Worm (Caenorhabditis elegans) whole organism, L1 larva: ENCODE data around the gene T22F3.8.
A peak's percentile ranks its signal among the peaks of the same experiment; 100 is the strongest.

Experiments used
- C04F5.9 ChIP-seq: sonication (generic microtip); optimal IDR thresholded peaks from 2 replicates; lab custom pipeline; 2016; ENCODE audit warnings: missing genetic modification characterization, missing compliant biosample characterization
- C34B4.2 ChIP-seq: sonication (generic microtip); optimal IDR thresholded peaks from 2 replicates; lab custom pipeline; 2017; ENCODE audit warnings: mild to moderate bottlenecking, missing genetic modification characterization, missing compliant biosample characterization
- aha-1 ChIP-seq: fragments of 150-350 bp; optimal IDR thresholded peaks from 2 replicates; lab custom pipeline; 2014; ENCODE audit warnings: missing biosample characterization, missing genetic modification characterization
- alr-1 ChIP-seq: fragments of 200-800 bp; sonication (Bioruptor generic); optimal IDR thresholded peaks from 2 replicates; lab custom pipeline; 2018; ENCODE audit warnings: borderline replicate concordance, mild to moderate bottlenecking, missing genetic modification characterization, missing compliant biosample characterization
- aly-2 ChIP-seq: fragments of 150-350 bp; optimal IDR thresholded peaks from 2 replicates; lab custom pipeline; 2014; ENCODE audit warnings: missing biosample characterization, missing genetic modification characterization
- ama-1 ChIP-seq: fragments of 150-350 bp; optimal IDR thresholded peaks from 2 replicates; lab custom pipeline; 2014
- blmp-1 ChIP-seq: fragments of 150-350 bp; optimal IDR thresholded peaks from 2 replicates; lab custom pipeline; 2014; ENCODE audit warnings: missing biosample characterization, missing genetic modification characterization
- ceh-82 ChIP-seq, 3 experiments: fragments of 150-350 bp in 1 of 3; sonication (generic microtip) in 2 of 3; optimal IDR thresholded peaks; 2 replicates each; lab custom pipeline; 2014 to 2017; ENCODE audit warnings: missing biosample characterization in 3 of 3, missing genetic modification characterization in 3 of 3
- dpl-1 ChIP-seq, 3 experiments: fragments of 150-350 bp in 2 of 3; sonication (generic microtip) in 1 of 3; optimal IDR thresholded peaks; 2 replicates each; lab custom pipeline; 2014 to 2017; ENCODE audit warnings: missing biosample characterization in 3 of 3, missing genetic modification characterization in 3 of 3, missing genetic modification reagents in 3 of 3
- efl-3 ChIP-seq: fragments of 200-800 bp; sonication (Bioruptor generic); optimal IDR thresholded peaks from 2 replicates; lab custom pipeline; 2018; ENCODE audit warnings: mild to moderate bottlenecking, missing genetic modification characterization, missing compliant biosample characterization
- egl-13 ChIP-seq: sonication (generic microtip); optimal IDR thresholded peaks from 2 replicates; lab custom pipeline; 2016; ENCODE audit warnings: missing genotype, missing genetic modification reagents, missing genetic modification characterization, missing compliant biosample characterization
- egl-27 ChIP-seq, 2 experiments: fragments of 150-350 bp in 1 of 2; sonication (generic microtip); optimal IDR thresholded peaks; 3 replicates each; lab custom pipeline; 2017 to 2018; ENCODE audit warnings: missing biosample characterization in 2 of 2, missing genetic modification characterization in 2 of 2, missing genetic modification reagents in 2 of 2
- ets-5 ChIP-seq: fragments of 200-800 bp; sonication (Bioruptor generic); IDR thresholded peaks from 2 replicates; pipeline ENCODE4 v1.3.6; 2022; ENCODE audit warnings: missing genetic modification characterization, missing compliant biosample characterization
- fkh-4 ChIP-seq: sonication (generic microtip); optimal IDR thresholded peaks from 2 replicates; lab custom pipeline; 2016; ENCODE audit warnings: missing compliant biosample characterization, missing genetic modification characterization, borderline replicate concordance
- grh-1 ChIP-seq: fragments of 200-800 bp; sonication (Bioruptor generic); IDR thresholded peaks from 2 replicates; pipeline ENCODE4 v1.3.6; 2022; ENCODE audit warnings: missing genetic modification reagents, missing genetic modification characterization, missing compliant biosample characterization
- hpl-2 ChIP-seq: fragments of 150-350 bp; optimal IDR thresholded peaks from 2 replicates; lab custom pipeline; 2014; ENCODE audit warnings: missing biosample characterization, missing genetic modification reagents, missing genetic modification characterization
- jun-1 ChIP-seq: fragments of 150-350 bp; optimal IDR thresholded peaks from 2 replicates; lab custom pipeline; 2014; ENCODE audit warnings: missing biosample characterization, missing genetic modification reagents, missing genetic modification characterization
- lin-14 ChIP-seq: fragments of 200-800 bp; sonication (Bioruptor generic); optimal IDR thresholded peaks from 2 replicates; lab custom pipeline; 2018; ENCODE audit warnings: mild to moderate bottlenecking, missing genetic modification characterization, moderate library complexity, missing compliant biosample characterization
- lin-39 ChIP-seq: fragments of 150-350 bp; optimal IDR thresholded peaks from 2 replicates; lab custom pipeline; 2014; ENCODE audit warnings: missing biosample characterization, missing genetic modification reagents, missing genetic modification characterization
- lir-3 ChIP-seq: sonication (generic microtip); optimal IDR thresholded peaks from 2 replicates; lab custom pipeline; 2016; ENCODE audit warnings: mild to moderate bottlenecking, missing genetic modification characterization, moderate library complexity, missing compliant biosample characterization; ENCODE audit not compliant: poor library complexity
- mab-9 ChIP-seq: fragments of 200-800 bp; sonication (Bioruptor generic); IDR thresholded peaks from 2 replicates; pipeline ENCODE4 v1.3.6; 2022; ENCODE audit warnings: missing genetic modification reagents, missing genetic modification characterization, missing compliant biosample characterization
- mef-2 ChIP-seq: fragments of 150-350 bp; optimal IDR thresholded peaks from 2 replicates; lab custom pipeline; 2014; ENCODE audit warnings: missing biosample characterization, missing genetic modification characterization
- mep-1 ChIP-seq: fragments of 150-350 bp; optimal IDR thresholded peaks from 2 replicates; lab custom pipeline; 2014; ENCODE audit warnings: missing biosample characterization, missing genetic modification characterization
- nhr-11 ChIP-seq: fragments of 150-350 bp; optimal IDR thresholded peaks from 2 replicates; lab custom pipeline; 2014; ENCODE audit warnings: missing biosample characterization, missing genetic modification characterization
- nhr-12 ChIP-seq: sonication (generic microtip); optimal IDR thresholded peaks from 2 replicates; lab custom pipeline; 2017; ENCODE audit warnings: missing biosample characterization, missing genetic modification characterization
- nhr-71 ChIP-seq: sonication (generic microtip); optimal IDR thresholded peaks from 2 replicates; lab custom pipeline; 2016; ENCODE audit warnings: mild to moderate bottlenecking, missing genetic modification characterization, moderate library complexity, missing compliant biosample characterization
- nhr-77 ChIP-seq: fragments of 150-350 bp; optimal IDR thresholded peaks from 2 replicates; lab custom pipeline; 2014; ENCODE audit warnings: missing biosample characterization, missing genetic modification characterization
- nhr-85 ChIP-seq: sonication (generic microtip); peaks from one replicate; lab custom pipeline; 2016; ENCODE audit warnings: missing genetic modification characterization, inconsistent platforms, missing compliant biosample characterization
- nhr-90 ChIP-seq: sonication (generic microtip); optimal IDR thresholded peaks from 2 replicates; lab custom pipeline; 2016; ENCODE audit warnings: mild to moderate bottlenecking, missing genetic modification characterization, missing compliant biosample characterization; ENCODE audit not compliant: poor library complexity
- pax-3 ChIP-seq: fragments of 200-800 bp; sonication (Bioruptor generic); optimal IDR thresholded peaks from 2 replicates; lab custom pipeline; 2018; ENCODE audit warnings: mild to moderate bottlenecking, missing genetic modification characterization, moderate library complexity, missing compliant biosample characterization
- pqm-1 ChIP-seq: sonication (generic microtip); optimal IDR thresholded peaks from 3 replicates; lab custom pipeline; 2017; ENCODE audit warnings: missing biosample characterization, missing genetic modification characterization
- sox-4 ChIP-seq: sonication (generic microtip); optimal IDR thresholded peaks from 2 replicates; lab custom pipeline; 2016; ENCODE audit warnings: missing genetic modification characterization, missing compliant biosample characterization
- sup-37 ChIP-seq: fragments of 200-800 bp; sonication (Bioruptor generic); optimal IDR thresholded peaks from 2 replicates; lab custom pipeline; 2018; ENCODE audit warnings: mild to moderate bottlenecking, missing genetic modification characterization, missing compliant biosample characterization
- swsn-7 ChIP-seq: sonication (generic microtip); optimal IDR thresholded peaks from 2 replicates; lab custom pipeline; 2016; ENCODE audit warnings: missing genetic modification characterization, missing compliant biosample characterization
- unc-62 ChIP-seq: fragments of 150-350 bp; optimal IDR thresholded peaks from 2 replicates; lab custom pipeline; 2014; ENCODE audit warnings: missing biosample characterization, missing genetic modification reagents, missing genetic modification characterization
- vab-15 ChIP-seq: sonication (generic microtip); optimal IDR thresholded peaks from 2 replicates; lab custom pipeline; 2017; ENCODE audit warnings: missing genotype, mild to moderate bottlenecking, missing genetic modification characterization, missing compliant biosample characterization
- ztf-4 ChIP-seq: fragments of 150-350 bp; optimal IDR thresholded peaks from 2 replicates; lab custom pipeline; 2014; ENCODE audit warnings: missing biosample characterization, missing genetic modification characterization

The T22F3.8 gene

ce11 chrV:3583622-3584021 is 21.6 kb downstream of the T22F3.8 start:
- TF ChIP-seq nhr-71 (tag; lab: Kevin White, UChicago) (no peak), nhr-11 (tag; lab: Kevin White, UChicago) (no peak), ets-5 (GFP tag; lab: Robert Waterston, UW) (no peak), lin-39 (tag; lab: Kevin White, UChicago) (no peak), mep-1 (tag; lab: Kevin White, UChicago) (no peak), vab-15 (tag; lab: Kevin White, UChicago) (no peak), nhr-77 (tag; lab: Kevin White, UChicago) (no peak), lir-3 (tag; lab: Kevin White, UChicago) (no peak), ceh-82 (tag; optimal IDR thresholded peaks at IDR 0.05; lab: Kevin White, UChicago) (no peak), egl-27 (tag; optimal IDR thresholded peaks at IDR 0.05; lab: Kevin White, UChicago) (no peak), fkh-4 (tag; lab: Kevin White, UChicago) (no peak)

ce11 chrV:3582671-3583070 is 22.6 kb downstream of the T22F3.8 start:
- TF ChIP-seq sox-4 (no peak), hpl-2 (no peak), nhr-11 (tag; lab: Kevin White, UChicago) (no peak), fkh-4 (tag; lab: Kevin White, UChicago) (no peak), mep-1 (tag; lab: Kevin White, UChicago) (no peak), ama-1 (lab: Kevin White, UChicago) (no peak), nhr-90 (tag; lab: Kevin White, UChicago) (no peak), lin-14 (GFP tag; lab: Kevin White, UChicago) (no peak), aly-2 (tag; lab: Kevin White, UChicago) (no peak), ztf-4 (no peak), mab-9 (GFP tag; lab: Robert Waterston, UW) (no peak), nhr-71 (tag; lab: Kevin White, UChicago) (no peak), pqm-1 (tag; lab: Kevin White, UChicago) (no peak), sup-37 (GFP tag; lab: Kevin White, UChicago) (no peak), jun-1 (no peak), nhr-12 (no peak), alr-1 (no peak), C04F5.9 (tag; lab: Kevin White, UChicago) (no peak), nhr-85 (tag; lab: Kevin White, UChicago) (no peak)

- no peak for TF ChIP-seq egl-27 (tag; optimal IDR thresholded peaks at IDR 0.05; lab: Kevin White, UChicago)
- TF ChIP-seq nhr-85 (tag; lab: Kevin White, UChicago), result peak; percentile 36
- peak; percentile 15 for TF ChIP-seq nhr-71 (tag; lab: Kevin White, UChicago)
These were observed 23.1 kb downstream of the T22F3.8 start for ce11 chrV:3582086-3582485.

- TF ChIP-seq efl-3 (GFP tag; lab: Kevin White, UChicago) (no peak), pax-3 (no peak), mef-2 (tag; lab: Kevin White, UChicago) (no peak), grh-1 (GFP tag; lab: Robert Waterston, UW) (no peak), aha-1 (no peak), dpl-1 (GFP tag; optimal IDR thresholded peaks at IDR 0.05; lab: Kevin White, UChicago) (no peak), unc-62 (GFP tag; lab: Kevin White, UChicago) (no peak), nhr-77 (tag; lab: Kevin White, UChicago) (no peak), C34B4.2 (tag; lab: Kevin White, UChicago) (no peak), lin-39 (tag; lab: Kevin White, UChicago) (no peak), swsn-7 (no peak), pqm-1 (tag; lab: Kevin White, UChicago) (no peak), blmp-1 (tag; lab: Kevin White, UChicago) (no peak), egl-13 (tag; lab: Kevin White, UChicago) (no peak)
These were observed 23.6 kb downstream of the T22F3.8 start for ce11 chrV:3581643-3582042.
